Worm (Caenorhabditis elegans): ENCODE results near the gene F26G1.10.

F26G1.10 gene

ce11 chrII:4773891-4774432 is at the start of gene F26G1.10, which contains the start of gene F26G1.9:
Gene F26G1.10, plus strand, starts transcription at chrII:4774382.
Gene F26G1.9, minus strand, starts transcription at chrII:4773991.
- no peak for TF ChIP-seq pbrm-1 (GFP tag; IDR thresholded peaks at IDR 0.05)
- TF ChIP-seq hlh-12 (tag; optimal IDR thresholded peaks at IDR 0.05), result no peak
- no peak for TF ChIP-seq lsy-27 (tag; optimal IDR thresholded peaks at IDR 0.05; ENCODE audit: borderline replicate concordance, insufficient read depth)
- TF ChIP-seq hrde-1 (tag; optimal IDR thresholded peaks at IDR 0.05; ENCODE audit: borderline replicate concordance), result no peak
- no peak for TF ChIP-seq B0019.2 (GFP tag; conservative IDR thresholded peaks at IDR 0.05)
- TF ChIP-seq tbp1 (GFP tag; optimal IDR thresholded peaks at IDR 0.05), result no peak
- no peak for TF ChIP-seq tlf-1 (GFP tag; optimal IDR thresholded peaks at IDR 0.05)
- no peak for TF ChIP-seq F23B12.7 (tag; optimal IDR thresholded peaks at IDR 0.05; ENCODE audit: insufficient read depth)
- TF ChIP-seq nhr-27 (tag; optimal IDR thresholded peaks at IDR 0.05), result no peak
- TF ChIP-seq F10E7.11 (tag; optimal IDR thresholded peaks at IDR 0.05), result no peak
- TF ChIP-seq repo-1 (tag; optimal IDR thresholded peaks at IDR 0.05), result no peak
- no peak for TF ChIP-seq madf-10 (tag; optimal IDR thresholded peaks at IDR 0.05)
- TF ChIP-seq Y95B8A.8 (GFP tag; IDR thresholded peaks at IDR 0.05), result no peak
- no peak for TF ChIP-seq nhr-90 (tag; optimal IDR thresholded peaks at IDR 0.05)
- TF ChIP-seq F55B11.4 (tag; optimal IDR thresholded peaks at IDR 0.05; ENCODE audit: borderline replicate concordance, insufficient read depth), result no peak

ce11 chrII:4726120-4726519 is 48.1 kb upstream of the F26G1.10 start, which contains the start of gene F10G7.10:
Gene F10G7.10, minus strand, starts transcription at chrII:4726264.
- no peak for TF ChIP-seq bed-1 (GFP tag; IDR thresholded peaks at IDR 0.05)
- no peak for TF ChIP-seq egl-18 (GFP tag; IDR thresholded peaks at IDR 0.05)
- TF ChIP-seq him-1 (tag; optimal IDR thresholded peaks at IDR 0.05), result no peak
- no peak for TF ChIP-seq B0261.1 (tag; optimal IDR thresholded peaks at IDR 0.05)
- peak; percentile 35; the same call in 1 of the 2 replicates for TF ChIP-seq hmg-1.2 (GFP tag; IDR thresholded peaks at IDR 0.05)
- no peak for TF ChIP-seq nhr-80 (tag; optimal IDR thresholded peaks at IDR 0.05)
- no peak for TF ChIP-seq sptf-2 (GFP tag; optimal IDR thresholded peaks at IDR 0.05)
- TF ChIP-seq let-607 (tag; optimal IDR thresholded peaks at IDR 0.05), result no peak
- no peak for TF ChIP-seq cebp-1 (GFP tag; IDR thresholded peaks at IDR 0.05)
- TF ChIP-seq cebp-1 (tag; optimal IDR thresholded peaks at IDR 0.05), result peak; percentile 62
- no peak for TF ChIP-seq somi-1 (GFP tag; optimal IDR thresholded peaks at IDR 0.05)
- TF ChIP-seq lin-35 (GFP tag; optimal IDR thresholded peaks at IDR 0.05), result no peak
- TF ChIP-seq Y53F4B.3 (GFP tag; IDR thresholded peaks at IDR 0.05), result no peak
- no peak for TF ChIP-seq aptf-2 (GFP tag; conservative IDR thresholded peaks at IDR 0.05)
- peak; percentile 46 for TF ChIP-seq attf-5 (GFP tag; optimal IDR thresholded peaks at IDR 0.05)
- no peak for TF ChIP-seq tbp1 (GFP tag; optimal IDR thresholded peaks at IDR 0.05)
- TF ChIP-seq F39B2.1 (GFP tag; IDR thresholded peaks at IDR 0.05), result no peak
- no peak for TF ChIP-seq sdz-38 (tag; optimal IDR thresholded peaks at IDR 0.05)
- no peak for TF ChIP-seq Y95B8A.8 (GFP tag; IDR thresholded peaks at IDR 0.05)
- no peak for TF ChIP-seq ztf-26 (tag; optimal IDR thresholded peaks at IDR 0.05)
- no peak for TF ChIP-seq Y67H2A.10 (GFP tag; conservative IDR thresholded peaks at IDR 0.05)
- TF ChIP-seq rec-8 (tag; optimal IDR thresholded peaks at IDR 0.05), result no peak
- TF ChIP-seq nhr-179 (tag; optimal IDR thresholded peaks at IDR 0.05), result no peak
